Fruit fly (Drosophila melanogaster): ENCODE data around the gene DNAlig3.

- TF ChIP-seq CG12744 (GFP tag; optimal IDR thresholded peaks at IDR 0.05), result no peak
- no peak for TF ChIP-seq CG8478 (optimal IDR thresholded peaks at IDR 0.05)
- TF ChIP-seq ap (GFP tag; IDR thresholded peaks at IDR 0.05), result no peak
- TF ChIP-seq Dbx (GFP tag; IDR thresholded peaks at IDR 0.05), result no peak
- no peak for TF ChIP-seq CG6683 (GFP tag; optimal IDR thresholded peaks at IDR 0.05)
- no peak for TF ChIP-seq ara (GFP tag; IDR thresholded peaks at IDR 0.05)
- no peak for TF ChIP-seq CG11456 (GFP tag; IDR thresholded peaks at IDR 0.05)
Measured at dm6 chr3R:12372800-12373199, 28.8 kb downstream of the DNAlig3 start, which contains the start of gene GstD3.

Measured in whole organism, embryonic.